Worm (Caenorhabditis elegans) whole organism, mixed stage, embryonic: ENCODE results near the gene copz-1.
"Not testable (repeated sequence)": the region's sequence is repeated elsewhere in the genome, so short reads cannot be mapped to it uniquely, and the experiment has no call there.

Experiments
- M03D4.4 ChIP-seq: sonication (generic microtip); optimal IDR thresholded peaks from 2 replicates; lab custom pipeline; 2017; ENCODE audit warnings: mild to moderate bottlenecking, missing genetic modification characterization, missing compliant biosample characterization
- blmp-1 ChIP-seq: fragments of 150-350 bp; optimal IDR thresholded peaks from 2 replicates; lab custom pipeline; 2014; ENCODE audit warnings: missing biosample characterization, missing genetic modification characterization
- ceh-39 ChIP-seq: fragments of 150-350 bp; optimal IDR thresholded peaks from 2 replicates; lab custom pipeline; 2014; ENCODE audit warnings: missing biosample characterization, missing genetic modification characterization
- ceh-43 ChIP-seq: fragments of 200-800 bp; sonication (Bioruptor generic); optimal IDR thresholded peaks from 2 replicates; lab custom pipeline; 2018; ENCODE audit warnings: mild to moderate bottlenecking, missing genetic modification characterization, moderate library complexity, missing compliant biosample characterization
- ces-1 ChIP-seq: fragments of 150-350 bp; optimal IDR thresholded peaks from 2 replicates; lab custom pipeline; 2014; ENCODE audit warnings: missing biosample characterization, missing genetic modification reagents, missing genetic modification characterization
- cnd-1 ChIP-seq: fragments of 200-800 bp; sonication (Bioruptor generic); optimal IDR thresholded peaks from 2 replicates; lab custom pipeline; 2018; ENCODE audit warnings: mild to moderate bottlenecking, missing genetic modification characterization, missing compliant biosample characterization
- elt-1 ChIP-seq: sonication (generic microtip); optimal IDR thresholded peaks from 2 replicates; lab custom pipeline; 2017; ENCODE audit warnings: missing genetic modification characterization, mild to moderate bottlenecking, missing compliant biosample characterization, antibody characterized with exemption, moderate library complexity, borderline replicate concordance; ENCODE audit not compliant: insufficient read depth
- elt-3 ChIP-seq: fragments of 150-350 bp; optimal IDR thresholded peaks from 2 replicates; lab custom pipeline; 2014; ENCODE audit warnings: missing biosample characterization, missing genetic modification characterization
- flh-1 ChIP-seq: fragments of 200-800 bp; sonication (Bioruptor generic); optimal IDR thresholded peaks from 2 replicates; lab custom pipeline; 2018; ENCODE audit warnings: mild to moderate bottlenecking, missing genetic modification characterization, moderate library complexity, missing compliant biosample characterization
- ham-2 ChIP-seq: fragments of 200-800 bp; sonication (Bioruptor generic); optimal IDR thresholded peaks from 2 replicates; lab custom pipeline; 2018; ENCODE audit warnings: mild to moderate bottlenecking, missing genetic modification characterization, missing compliant biosample characterization
- hlh-1 ChIP-seq: fragments of 150-350 bp; optimal IDR thresholded peaks from 2 replicates; lab custom pipeline; 2014; ENCODE audit warnings: missing biosample characterization, missing genetic modification reagents, missing genetic modification characterization
- lin-13 ChIP-seq: fragments of 150-350 bp; optimal IDR thresholded peaks from 2 replicates; lab custom pipeline; 2014; ENCODE audit warnings: missing biosample characterization, missing genetic modification characterization
- lin-32 ChIP-seq: fragments of 200-800 bp; sonication (Bioruptor generic); optimal IDR thresholded peaks from 2 replicates; lab custom pipeline; 2018; ENCODE audit warnings: mild to moderate bottlenecking, missing genetic modification characterization, missing compliant biosample characterization
- mab-5 ChIP-seq: fragments of 150-350 bp; optimal IDR thresholded peaks from 2 replicates; lab custom pipeline; 2014; ENCODE audit warnings: missing biosample characterization, missing genetic modification characterization
- mep-1 ChIP-seq: fragments of 150-350 bp; optimal IDR thresholded peaks from 2 replicates; lab custom pipeline; 2017; ENCODE audit warnings: missing biosample characterization, missing genetic modification reagents, missing genetic modification characterization, inconsistent platforms
- nhr-12 ChIP-seq: fragments of 150-350 bp; optimal IDR thresholded peaks from 2 replicates; lab custom pipeline; 2014; ENCODE audit warnings: missing biosample characterization, missing genetic modification characterization
- nhr-2 ChIP-seq: fragments of 150-350 bp; optimal IDR thresholded peaks from 2 replicates; lab custom pipeline; 2014; ENCODE audit warnings: missing biosample characterization, missing genetic modification characterization
- nhr-237 ChIP-seq: fragments of 150-350 bp; optimal IDR thresholded peaks from 2 replicates; lab custom pipeline; 2014; ENCODE audit warnings: missing biosample characterization, missing genetic modification characterization
- nhr-28 ChIP-seq: fragments of 150-350 bp; optimal IDR thresholded peaks from 2 replicates; lab custom pipeline; 2014; ENCODE audit warnings: missing biosample characterization, missing genetic modification characterization
- nhr-76 ChIP-seq: sonication (generic microtip); optimal IDR thresholded peaks from 2 replicates; lab custom pipeline; 2017; ENCODE audit warnings: missing biosample characterization, missing genetic modification characterization
- pha-4 ChIP-seq: fragments of 150-350 bp; optimal IDR thresholded peaks from 2 replicates; lab custom pipeline; 2018; ENCODE audit warnings: missing biosample characterization, missing genetic modification reagents, missing genetic modification characterization
- snpc-4 ChIP-seq: fragments of 150-350 bp; optimal IDR thresholded peaks from 2 replicates; lab custom pipeline; 2014; ENCODE audit warnings: missing biosample characterization, missing genetic modification characterization
- sptf-1 ChIP-seq: sonication (generic microtip); optimal IDR thresholded peaks from 2 replicates; lab custom pipeline; 2017; ENCODE audit warnings: mild to moderate bottlenecking, missing genetic modification characterization, moderate library complexity, missing compliant biosample characterization
- tbx-8 ChIP-seq: fragments of 200-800 bp; sonication (Bioruptor generic); optimal IDR thresholded peaks from 2 replicates; lab custom pipeline; 2018; ENCODE audit warnings: mild to moderate bottlenecking, missing genetic modification characterization, moderate library complexity, missing compliant biosample characterization
- unc-39 ChIP-seq: fragments of 150-350 bp; optimal IDR thresholded peaks from 2 replicates; lab custom pipeline; 2014; ENCODE audit warnings: missing biosample characterization, missing genetic modification characterization
- unc-62 ChIP-seq: fragments of 150-350 bp; optimal IDR thresholded peaks from 2 replicates; lab custom pipeline; 2014; ENCODE audit warnings: missing biosample characterization, missing genetic modification reagents, missing genetic modification characterization
- zip-8 ChIP-seq: fragments of 150-350 bp; optimal IDR thresholded peaks from 2 replicates; lab custom pipeline; 2014; ENCODE audit warnings: missing biosample characterization, missing genetic modification characterization
- ztf-11 ChIP-seq: fragments of 150-350 bp; optimal IDR thresholded peaks from 2 replicates; lab custom pipeline; 2014; ENCODE audit warnings: missing biosample characterization, missing genetic modification characterization

Gene copz-1

DNA sequence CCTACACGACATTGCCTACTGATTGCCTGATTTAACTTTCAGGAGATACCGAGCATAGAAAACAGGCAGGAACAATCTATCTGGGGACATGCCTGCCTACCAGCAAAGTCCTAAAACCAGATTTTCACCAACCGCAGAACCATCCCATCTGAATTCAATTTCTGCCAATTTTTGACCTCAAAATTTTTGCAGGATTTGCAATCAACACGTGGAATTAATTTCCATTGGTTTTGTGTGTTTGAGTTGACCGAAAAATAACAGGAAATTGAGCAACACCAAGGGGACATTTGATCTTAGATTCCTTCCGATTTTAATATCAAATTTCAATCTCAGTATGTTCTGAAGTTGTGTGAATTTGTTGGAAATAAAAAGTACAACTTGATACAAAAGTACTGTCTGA is 26.3 kb downstream of the copz-1 start:
- TF ChIP-seq mab-5 (tag; lab: Kevin White, UChicago) (no peak), elt-1 (tag; lab: Kevin White, UChicago) (no peak), tbx-8 (GFP tag; lab: Kevin White, UChicago) (no peak), elt-3 (no peak), lin-13 (tag; lab: Kevin White, UChicago) (no peak), ces-1 (GFP tag; lab: Kevin White, UChicago) (no peak), zip-8 (tag; lab: Kevin White, UChicago) (no peak), lin-32 (GFP tag; lab: Kevin White, UChicago) (no peak), flh-1 (GFP tag; lab: Kevin White, UChicago) (no peak), mep-1 (tag; lab: Kevin White, UChicago) (no peak), nhr-2 (tag; lab: Kevin White, UChicago) (no peak), ham-2 (GFP tag; lab: Kevin White, UChicago) (no peak), ceh-39 (no peak)

DNA sequence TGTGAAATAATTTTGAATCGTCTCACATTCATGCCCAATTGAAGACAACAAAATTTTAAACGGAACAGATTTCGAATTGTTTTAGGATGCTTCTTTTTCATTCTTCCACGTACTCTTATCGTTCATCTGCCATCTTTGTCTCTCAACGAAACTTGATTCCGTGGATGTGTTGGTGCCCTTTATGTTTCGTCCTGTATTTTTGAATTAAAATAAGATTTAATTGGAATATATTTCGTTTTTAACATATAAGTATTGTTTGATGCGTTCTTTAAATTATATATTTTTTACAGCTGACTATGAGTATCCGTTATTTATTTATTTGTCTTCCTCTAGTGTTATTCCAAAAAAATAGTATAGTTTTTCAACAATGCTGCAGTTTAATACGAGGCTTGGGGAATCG is 29.4 kb downstream of the copz-1 start, which contains the start of gene gly-1:
gly-1 (minus strand) TSS at position 101 of the 400 bp plus-strand sequence.
- TF ChIP-seq pha-4 (tag; lab: Kevin White, UChicago) (no peak), ceh-39 (no peak), sptf-1 (tag; lab: Kevin White, UChicago) (no peak), zip-8 (tag; lab: Kevin White, UChicago) (no peak), lin-32 (GFP tag; lab: Kevin White, UChicago) (no peak), hlh-1 (tag; lab: Kevin White, UChicago) (no peak), flh-1 (GFP tag; lab: Kevin White, UChicago) (no peak), nhr-76 (no peak), ztf-11 (no peak), mab-5 (tag; lab: Kevin White, UChicago) (no peak), lin-13 (tag; lab: Kevin White, UChicago) (no peak), cnd-1 (tag; lab: Kevin White, UChicago) (no peak), nhr-28 (no peak), elt-3 (no peak), nhr-2 (tag; lab: Kevin White, UChicago) (no peak), snpc-4 (tag; lab: Kevin White, UChicago) (no peak)
- TF ChIP-seq, all 35 proteins: peak for 0

DNA sequence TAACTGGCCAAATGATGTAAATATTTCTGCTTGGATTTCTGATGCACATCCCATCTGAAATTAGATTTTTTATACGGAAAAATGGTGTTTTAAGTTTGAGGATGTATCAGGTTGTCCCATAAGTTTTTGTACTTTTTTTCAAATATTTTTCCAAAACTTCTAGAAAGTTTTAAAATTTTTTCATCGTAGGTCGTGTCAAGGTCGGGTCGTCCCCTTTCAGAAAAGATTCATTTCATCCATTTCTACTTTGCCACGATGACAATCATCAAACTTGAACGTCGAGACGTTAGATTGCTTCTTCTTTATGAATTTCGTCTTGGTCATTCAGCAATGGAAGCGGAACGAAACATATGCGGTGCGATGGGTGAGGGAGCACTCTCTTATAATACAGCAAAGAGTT is 31.7 kb downstream of the copz-1 start, which contains the start of gene sra-12:
sra-12 (minus strand) TSS at position 101 of the 400 bp plus-strand sequence.
- TF ChIP-seq ceh-39; lin-13 (tag; lab: Kevin White, UChicago); unc-62 (GFP tag; lab: Kevin White, UChicago): not testable (repeated sequence)

DNA sequence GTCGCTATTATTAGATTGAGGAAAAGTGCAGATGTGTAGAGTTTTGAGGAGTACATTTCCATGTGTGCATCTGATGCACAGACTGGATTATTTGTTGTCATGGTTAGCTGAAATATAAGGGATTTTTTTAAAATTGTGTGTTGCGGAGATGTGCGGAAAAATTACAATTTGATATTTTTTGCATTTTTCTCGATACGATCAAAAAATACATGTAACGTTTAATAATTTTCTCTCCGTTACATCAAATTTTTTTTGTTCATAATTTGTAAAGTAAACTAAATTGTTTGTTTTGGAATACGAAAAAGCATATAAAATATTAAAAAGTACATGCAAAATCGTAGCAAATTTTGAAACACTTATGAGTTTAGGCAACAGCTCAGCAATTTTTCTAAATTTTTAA is 37.5 kb downstream of the copz-1 start, which contains the start of gene sra-11:
sra-11 (minus strand) TSS at position 101 of the 400 bp plus-strand sequence.
- TF ChIP-seq nhr-12 (tag; lab: Kevin White, UChicago) (no peak), flh-1 (GFP tag; lab: Kevin White, UChicago) (no peak), M03D4.4 (tag; lab: Kevin White, UChicago) (no peak), snpc-4 (tag; lab: Kevin White, UChicago) (no peak), mab-5 (tag; lab: Kevin White, UChicago) (no peak), unc-39 (tag; lab: Kevin White, UChicago) (no peak)

DNA sequence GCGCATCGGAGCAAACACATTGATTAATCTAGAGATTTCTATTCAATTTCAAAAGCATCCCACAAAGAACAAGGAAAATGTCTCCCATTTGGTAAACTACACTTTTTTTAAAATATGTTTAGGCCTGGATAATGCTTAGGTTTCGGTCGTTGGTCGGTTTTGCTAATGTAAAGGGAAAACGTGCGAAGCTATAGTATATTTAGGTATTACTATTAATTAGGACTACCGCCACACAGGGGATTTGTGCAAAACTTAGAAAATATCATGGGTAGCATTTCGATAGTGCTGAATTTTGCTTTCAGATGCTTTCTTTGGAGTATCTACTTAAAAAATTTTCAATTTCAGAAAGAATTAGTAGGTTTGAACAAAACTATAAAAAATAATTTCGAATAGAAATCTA is 40.3 kb downstream of the copz-1 start:
- no peak for TF ChIP-seq ham-2 (GFP tag; lab: Kevin White, UChicago)
- no peak for TF ChIP-seq ceh-39
- no peak for TF ChIP-seq unc-39 (tag; lab: Kevin White, UChicago)
- TF ChIP-seq nhr-237 (tag; lab: Kevin White, UChicago) = no peak
- TF ChIP-seq hlh-1 (tag; lab: Kevin White, UChicago) = no peak
- TF ChIP-seq M03D4.4 (tag; lab: Kevin White, UChicago) = no peak
- TF ChIP-seq nhr-28 = no peak
- TF ChIP-seq, all 35 proteins: peak for 0

DNA sequence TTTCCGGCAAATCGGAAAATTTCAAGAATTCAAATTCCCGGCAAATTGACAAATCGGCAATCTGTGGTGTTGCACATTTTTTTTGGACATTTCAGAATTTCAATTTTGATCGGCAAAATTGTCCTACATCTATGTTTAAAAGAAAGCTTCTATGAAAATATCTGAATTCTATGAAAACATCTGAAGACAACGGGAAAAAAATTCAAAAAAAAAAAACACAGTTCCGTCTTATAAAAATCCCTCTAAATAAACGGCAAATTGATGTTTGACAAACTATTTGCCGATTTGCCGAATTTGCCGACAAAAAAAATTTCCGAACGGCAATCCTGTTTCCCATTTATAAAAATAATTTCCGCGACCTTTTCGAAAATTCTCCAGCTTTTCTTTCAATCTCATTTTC is 41.7 kb downstream of the copz-1 start, which contains the start of gene F44F4.15:
F44F4.15 (plus strand) TSS at position 301 of the 400 bp plus-strand sequence.
- TF ChIP-seq pha-4 (tag; lab: Kevin White, UChicago) (no peak), blmp-1 (tag; lab: Kevin White, UChicago) (no peak), ceh-43 (GFP tag; lab: Kevin White, UChicago) (no peak), unc-62 (GFP tag; lab: Kevin White, UChicago) (no peak)
